Fruit fly (Drosophila melanogaster) S2 (cell line): ENCODE results near the gene rudhira.

Experiments
- CG8478 ChIP-seq: fragments of >200 bp; optimal IDR thresholded peaks from 2 replicates; lab custom pipeline; 2018
- CTCF ChIP-seq, 2 experiments: fragments of >200 bp; optimal IDR thresholded peaks; 2 replicates each; lab custom pipeline; 2018

DNA sequence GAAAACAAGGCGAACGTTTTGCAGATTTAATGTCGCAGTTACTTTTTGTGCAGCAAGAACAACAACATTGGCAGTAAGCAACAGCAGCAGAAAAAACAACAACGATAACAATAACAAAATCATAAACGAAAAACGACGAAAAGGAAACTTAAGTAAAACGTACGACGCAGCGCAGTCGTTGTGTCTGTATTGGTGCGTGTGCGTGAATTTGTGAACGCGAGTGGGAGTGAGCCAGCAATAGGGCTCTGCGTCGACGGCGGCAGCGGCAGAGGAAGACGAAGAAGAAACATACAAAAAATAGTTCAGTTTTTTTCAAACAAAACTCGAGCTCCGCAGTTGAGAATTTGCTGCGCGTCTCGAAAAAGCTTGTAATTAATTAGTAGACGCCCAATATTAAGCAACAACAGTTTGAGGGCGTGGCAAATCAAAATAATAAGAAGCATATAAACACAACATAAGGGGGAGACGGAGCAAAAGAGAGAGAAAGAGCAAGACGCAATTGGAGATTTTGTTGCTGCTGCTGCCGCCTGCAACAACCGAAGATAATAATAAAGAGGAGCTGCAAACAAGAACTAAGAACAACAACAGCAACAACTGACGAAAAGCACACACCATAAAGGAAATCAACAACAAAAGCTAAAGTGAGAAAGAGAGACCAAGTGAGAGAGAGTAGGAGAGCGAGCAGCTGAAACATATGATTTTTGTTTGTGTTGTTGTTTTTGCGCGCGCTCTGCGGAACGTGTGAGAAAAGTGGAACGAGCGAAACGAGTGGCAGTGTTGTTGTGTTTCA lies 680 bp downstream of the rudhira start:
- TF ChIP-seq CG8478 (lab: Kevin White, UChicago) (no peak), CTCF (optimal IDR thresholded peaks at IDR 0.05; lab: Kevin White, UChicago) (no peak)
